Worm (Caenorhabditis elegans): ENCODE data around the gene npr-31.

DNA sequence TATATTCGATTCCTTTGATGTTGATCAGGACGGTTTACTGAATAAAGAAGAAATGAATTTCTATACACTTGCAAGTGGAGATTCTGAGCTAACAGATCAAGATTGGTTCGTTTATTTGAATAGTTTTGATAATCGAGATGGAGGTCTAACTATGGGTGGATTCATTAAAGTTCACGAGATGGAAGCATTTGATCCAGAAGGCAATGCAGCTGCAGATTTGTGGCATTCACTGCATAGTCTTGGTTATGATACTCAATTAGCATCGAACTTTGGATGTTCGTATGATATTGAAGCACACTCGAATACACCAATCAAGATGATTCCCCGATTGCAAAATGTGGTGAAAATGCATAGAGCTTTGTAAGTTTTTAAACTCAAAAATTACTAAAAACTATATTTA, 48.4 kb upstream of the npr-31 start:
- TF ChIP-seq lin-13 (GFP tag; optimal IDR thresholded peaks at IDR 0.05) (no peak), nhr-77 (tag; optimal IDR thresholded peaks at IDR 0.05) (no peak), ama-1 (optimal IDR thresholded peaks at IDR 0.05) (no peak), nhr-23 (tag; optimal IDR thresholded peaks at IDR 0.05) (no peak), mab-5 (tag; optimal IDR thresholded peaks at IDR 0.05) (no peak), F13H6.1 (tag; optimal IDR thresholded peaks at IDR 0.05) (no peak), lsy-2 (tag; optimal IDR thresholded peaks at IDR 0.05) (no peak)
